Worm (Caenorhabditis elegans): Measurements from ENCODE around the gene cyp-34A5.

ce11 chrV:3912472-3912871, 45.0 kb downstream of the cyp-34A5 start, which contains the start of gene srx-68:
- no peak for TF ChIP-seq W03F9.2 (tag; optimal IDR thresholded peaks at IDR 0.05)
- no peak for TF ChIP-seq dao-5 (tag; optimal IDR thresholded peaks at IDR 0.05)
- TF ChIP-seq him-1 (tag; optimal IDR thresholded peaks at IDR 0.05) = no peak
